Worm (Caenorhabditis elegans): ENCODE measurements around the gene gln-2.

ce11 chrIII:9946806-9947419 lies 2.3 kb upstream of the gln-2 start, which contains the start of gene K03H1.7:
- no peak for TF ChIP-seq nfya-1 (tag; optimal IDR thresholded peaks at IDR 0.05)
- no peak for TF ChIP-seq pros-1 (tag; optimal IDR thresholded peaks at IDR 0.05)
- no peak for TF ChIP-seq pha-4 (tag; optimal IDR thresholded peaks at IDR 0.05)
- no peak for TF ChIP-seq ama-1 (optimal IDR thresholded peaks at IDR 0.05)
- TF ChIP-seq lim-6 (tag; optimal IDR thresholded peaks at IDR 0.05): no peak
